Fruit fly (Drosophila melanogaster): ENCODE data around the gene psd.
A peak's percentile ranks its signal among the peaks of the same experiment; 100 is the strongest.

The psd gene

DNA sequence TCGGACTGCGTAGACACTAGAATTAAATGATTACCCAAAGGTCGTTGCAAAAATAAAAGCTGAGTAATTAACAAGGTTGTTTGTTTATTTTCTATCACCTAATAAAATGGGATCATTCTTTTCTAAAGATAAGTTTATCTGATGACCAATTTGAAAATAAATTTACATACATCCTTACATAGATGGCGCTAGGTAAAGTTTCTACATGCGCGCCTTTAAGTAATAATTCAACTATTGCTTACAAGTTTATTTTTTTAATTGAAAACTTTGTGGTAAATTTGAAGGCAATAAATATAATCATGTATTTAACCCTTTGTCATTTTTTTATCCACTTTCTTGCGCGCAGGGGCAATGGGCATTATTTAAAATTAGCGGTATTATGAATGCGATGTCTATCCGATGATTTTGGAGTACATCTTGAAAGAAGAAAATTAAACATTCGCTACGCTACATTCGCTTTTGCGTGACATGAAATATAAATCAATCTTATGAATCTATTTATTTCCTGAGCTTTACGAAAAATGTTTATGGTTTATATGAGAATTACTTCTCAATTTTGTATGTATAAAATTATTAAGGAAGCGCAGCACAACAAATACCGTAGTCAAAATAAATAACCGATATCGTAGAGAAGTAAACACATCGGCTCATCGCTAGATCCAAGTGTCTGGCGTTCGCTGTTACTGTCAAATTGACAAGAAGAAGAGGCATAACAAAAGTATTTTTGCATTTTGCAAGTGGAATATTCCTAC lies 15.8 kb downstream of the psd start, which contains the start of gene CG9044 (continued):
- TF ChIP-seq CG33557 (GFP tag; optimal IDR thresholded peaks at IDR 0.05) (peak; percentile 7), CG10979 (tag; optimal IDR thresholded peaks at IDR 0.05) (peak; percentile 21), sens (GFP tag) (peak; percentile 87), rib (GFP tag; IDR thresholded peaks at IDR 0.05) (no peak), grn (GFP tag; optimal IDR thresholded peaks at IDR 0.05) (peak; percentile 70), CG11456 (GFP tag; IDR thresholded peaks at IDR 0.05) (0 out of 3 replicates have a peak, but pooled peaks have one; percentile 33), bbx (GFP tag; IDR thresholded peaks at IDR 0.05; ENCODE audit: partially characterized antibody) (peak; percentile 88), Fer1 (GFP tag; optimal IDR thresholded peaks at IDR 0.05) (no peak), CG1233 (GFP tag; optimal IDR thresholded peaks at IDR 0.05) (peak; percentile 39), Blimp-1 (GFP tag; optimal IDR thresholded peaks at IDR 0.05) (no peak), Hsf (GFP tag; optimal IDR thresholded peaks at IDR 0.05) (peak; percentile 69), danr (GFP tag; IDR thresholded peaks at IDR 0.05) (no peak), luna (GFP tag; optimal IDR thresholded peaks at IDR 0.05) (no peak), Ets97D (GFP tag; optimal IDR thresholded peaks at IDR 0.05) (peak; percentile 67), H15 (GFP tag; IDR thresholded peaks at IDR 0.05) (no peak), CG34422 (GFP tag; IDR thresholded peaks at IDR 0.05) (peak; percentile 49; the same call in 1 of the 3 replicates), CG30403 (GFP tag; optimal IDR thresholded peaks at IDR 0.05) (peak; percentile 74), odd (GFP tag; optimal IDR thresholded peaks at IDR 0.05) (no peak), CoRest (tag; optimal IDR thresholded peaks at IDR 0.05) (no peak), lab (GFP tag; optimal IDR thresholded peaks at IDR 0.05) (no peak), CG9817 (tag; optimal IDR thresholded peaks at IDR 0.05) (peak; percentile 57), CG18476 (GFP tag; optimal IDR thresholded peaks at IDR 0.05) (peak; percentile 50), CG10209 (GFP tag; optimal IDR thresholded peaks at IDR 0.05) (peak; percentile 3), stc (GFP tag; IDR thresholded peaks at IDR 0.05) (no peak), CG3838 (GFP tag; optimal IDR thresholded peaks at IDR 0.05) (peak; percentile 44), CG9932 (GFP tag; IDR thresholded peaks at IDR 0.05) (peak; percentile 80), CG13894 (tag; optimal IDR thresholded peaks at IDR 0.05) (no peak), ap (GFP tag; IDR thresholded peaks at IDR 0.05) (no peak), CG4820 (GFP tag; optimal IDR thresholded peaks at IDR 0.05) (peak; percentile 39), grau (tag; optimal IDR thresholded peaks at IDR 0.05) (no peak), CG12391 (tag; optimal IDR thresholded peaks at IDR 0.05) (peak; percentile 77), Taf1 (GFP tag; IDR thresholded peaks at IDR 0.05) (no peak), ftz-f1 (GFP tag; optimal IDR thresholded peaks at IDR 0.05) (no peak), NK7.1 (GFP tag; optimal IDR thresholded peaks at IDR 0.05) (peak; percentile 2), row (GFP tag; IDR thresholded peaks at IDR 0.05) (peak; percentile 94), pfk (GFP tag; optimal IDR thresholded peaks at IDR 0.05) (no peak), CG3281 (GFP tag; optimal IDR thresholded peaks at IDR 0.05) (no peak), Dek (tag; optimal IDR thresholded peaks at IDR 0.05) (peak; percentile 30), CG11696 (GFP tag; IDR thresholded peaks at IDR 0.05) (no peak), CG3407 (GFP tag; optimal IDR thresholded peaks at IDR 0.05) (no peak), az2 (GFP tag; optimal IDR thresholded peaks at IDR 0.05) (peak; percentile 44), shn (GFP tag; optimal IDR thresholded peaks at IDR 0.05) (peak; percentile 57), CG8478 (optimal IDR thresholded peaks at IDR 0.05) (no peak), br (optimal IDR thresholded peaks at IDR 0.05) (no peak), CG12942 (GFP tag; optimal IDR thresholded peaks at IDR 0.05) (peak; percentile 36), CG15514 (GFP tag; optimal IDR thresholded peaks at IDR 0.05) (no peak), CG17912 (GFP tag; optimal IDR thresholded peaks at IDR 0.05) (peak; percentile 2), CG13123 (GFP tag; optimal IDR thresholded peaks at IDR 0.05) (peak; percentile 11), CG2202 (tag; optimal IDR thresholded peaks at IDR 0.05) (no peak), bab2 (GFP tag; optimal IDR thresholded peaks at IDR 0.05) (peak; percentile 67), eyg (GFP tag; optimal IDR thresholded peaks at IDR 0.05) (peak; percentile 26)

Data from whole organism, embryonic.